Fruit fly (Drosophila melanogaster): Measurements from ENCODE around the gene CG13088.

- TF ChIP-seq Hr83 (GFP tag; optimal IDR thresholded peaks at IDR 0.05; ENCODE audit: poor library complexity, severe bottlenecking) (no peak), GATAd (GFP tag; optimal IDR thresholded peaks at IDR 0.05) (no peak), CG32264 (GFP tag; optimal IDR thresholded peaks at IDR 0.05) (no peak), h (GFP tag; optimal IDR thresholded peaks at IDR 0.05) (no peak)
These were observed 7.0 kb upstream of the CG13088 start, which contains the start of gene CG43796 for dm6 chr2L:8481623-8482424.
